Fruit fly (Drosophila melanogaster) whole organism, embryonic: ENCODE results near the gene Obp99b.

Experiments used
- Awh ChIP-seq: fragments of 200-800 bp; sonication (Bioruptor generic); IDR thresholded peaks from 2 replicates; pipeline ENCODE4, ENCODE4 v1.3.6; 2022; ENCODE audit warnings: missing biosample characterization, missing genetic modification characterization
- CG10959 ChIP-seq: fragments of 200-800 bp; sonication (Bioruptor generic); IDR thresholded peaks from 2 replicates; pipeline ENCODE4 v1.3.6; 2022; ENCODE audit warnings: missing biosample characterization, missing genetic modification characterization
- CG11560 ChIP-seq: fragments of 200-800 bp; sonication (Bioruptor generic); IDR thresholded peaks from 3 replicates; pipeline ENCODE4 v1.3.6; 2022; ENCODE audit warnings: missing biosample characterization, missing genetic modification characterization
- CG11696 ChIP-seq: fragments of 200-800 bp; sonication (Bioruptor generic); IDR thresholded peaks from 2 replicates; pipeline ENCODE4 v1.3.6; 2022; ENCODE audit warnings: missing biosample characterization, missing genetic modification characterization
- CG13624 ChIP-seq: fragments of 200-800 bp; sonication (Bioruptor generic); optimal IDR thresholded peaks from 2 replicates; lab custom pipeline; 2016; ENCODE audit warnings: missing biosample characterization, missing genetic modification characterization
- CG14014 ChIP-seq: fragments of 200-800 bp; sonication (Bioruptor generic); IDR thresholded peaks from 2 replicates; pipeline ENCODE4 v1.3.6; 2022; ENCODE audit warnings: missing biosample characterization, missing genetic modification characterization
- CG14667 ChIP-seq: fragments of 200-800 bp; sonication (Bioruptor generic); IDR thresholded peaks from 2 replicates; pipeline ENCODE4 v1.3.6; 2022; ENCODE audit warnings: missing biosample characterization, missing genetic modification characterization
- CG18262 ChIP-seq: fragments of 200-800 bp; optimal IDR thresholded peaks from 3 replicates; lab custom pipeline; 2019; ENCODE audit warnings: missing biosample characterization, mild to moderate bottlenecking, missing genetic modification characterization, moderate library complexity
- CG30020 ChIP-seq: fragments of 200-800 bp; optimal IDR thresholded peaks from 2 replicates; lab custom pipeline; 2019; ENCODE audit warnings: missing biosample characterization, mild to moderate bottlenecking, missing genetic modification characterization, moderate library complexity
- CG4360 ChIP-seq: fragments of 200-800 bp; sonication (Bioruptor generic); IDR thresholded peaks from 2 replicates; pipeline ENCODE4 v1.3.6; 2022; ENCODE audit warnings: missing biosample characterization, missing genetic modification characterization
- CG6254 ChIP-seq: fragments of 200-800 bp; sonication (Bioruptor generic); optimal IDR thresholded peaks from 3 replicates; lab custom pipeline; 2017; ENCODE audit warnings: mild to moderate bottlenecking, missing biosample characterization, missing genetic modification reagents, missing genetic modification characterization
- CG9609 ChIP-seq: fragments of 200-800 bp; sonication (Bioruptor generic); optimal IDR thresholded peaks from 3 replicates; lab custom pipeline; 2016; ENCODE audit warnings: missing biosample characterization, missing genetic modification characterization
- CrebB ChIP-seq: fragments of 200-800 bp; sonication (Bioruptor generic); optimal IDR thresholded peaks from 3 replicates; lab custom pipeline; 2018; ENCODE audit warnings: missing biosample characterization, mild to moderate bottlenecking, missing genetic modification characterization
- Dip2 ChIP-seq: fragments of 200-800 bp; sonication (Bioruptor generic); IDR thresholded peaks from 2 replicates; pipeline ENCODE4 v1.3.6; 2022; ENCODE audit warnings: missing biosample characterization, missing genetic modification characterization
- Elba2 ChIP-seq: fragments of 200-800 bp; sonication (Bioruptor generic); optimal IDR thresholded peaks from 3 replicates; lab custom pipeline; 2016; ENCODE audit warnings: missing biosample characterization, missing genetic modification characterization
- Fer1 ChIP-seq: fragments of 200-800 bp; sonication (Bioruptor generic); optimal IDR thresholded peaks from 2 replicates; lab custom pipeline; 2017; ENCODE audit warnings: missing biosample characterization, mild to moderate bottlenecking, missing genetic modification characterization
- HmgZ ChIP-seq: fragments of 200-800 bp; sonication (Bioruptor generic); optimal IDR thresholded peaks from 2 replicates; lab custom pipeline; 2018; ENCODE audit warnings: missing biosample characterization, mild to moderate bottlenecking, missing genetic modification characterization
- Hmr ChIP-seq: fragments of 200-800 bp; sonication (Bioruptor generic); optimal IDR thresholded peaks from 3 replicates; lab custom pipeline; 2017; ENCODE audit warnings: mild to moderate bottlenecking, missing biosample characterization, missing genetic modification reagents, missing genetic modification characterization
- Lim3 ChIP-seq: fragments of 200-800 bp; sonication (Bioruptor generic); IDR thresholded peaks from 2 replicates; pipeline ENCODE4 v1.3.6; 2022; ENCODE audit warnings: missing biosample characterization, missing genetic modification characterization
- MBD-R2 ChIP-seq: fragments of 200-800 bp; sonication (Bioruptor generic); IDR thresholded peaks from 2 replicates; pipeline ENCODE4 v1.3.6; 2022; ENCODE audit warnings: missing biosample characterization, missing genetic modification characterization
- NC2α ChIP-seq: fragments of 200-800 bp; sonication (Bioruptor generic); optimal IDR thresholded peaks from 2 replicates; lab custom pipeline; 2016; ENCODE audit warnings: missing biosample characterization, missing genetic modification characterization
- NFAT ChIP-seq: fragments of 200-800 bp; sonication (Bioruptor generic); IDR thresholded peaks from 2 replicates; pipeline ENCODE4 v1.3.6; 2022; ENCODE audit warnings: missing biosample characterization, missing genetic modification characterization
- NfI ChIP-seq: fragments of 200-800 bp; sonication (Bioruptor generic); optimal IDR thresholded peaks from 3 replicates; lab custom pipeline; 2018; ENCODE audit warnings: missing biosample characterization, mild to moderate bottlenecking, missing genetic modification characterization, moderate library complexity
- Oaz ChIP-seq: fragments of 200-800 bp; sonication (Bioruptor generic); IDR thresholded peaks from 2 replicates; pipeline ENCODE4 v1.3.6; 2022; ENCODE audit warnings: missing biosample characterization, missing genetic modification characterization
- Rfx ChIP-seq: fragments of 200-800 bp; sonication (Bioruptor generic); IDR thresholded peaks from 2 replicates; pipeline ENCODE4 v1.3.6; 2022; ENCODE audit warnings: missing biosample characterization, missing genetic modification characterization
- Sox100B ChIP-seq: fragments of 200-800 bp; sonication (Bioruptor generic); optimal IDR thresholded peaks from 3 replicates; lab custom pipeline; 2018; ENCODE audit warnings: missing biosample characterization, mild to moderate bottlenecking, missing genetic modification characterization
- Sry-β ChIP-seq: fragments of 200-800 bp; sonication (Bioruptor generic); optimal IDR thresholded peaks from 2 replicates; lab custom pipeline; 2018; ENCODE audit warnings: missing biosample characterization, mild to moderate bottlenecking, missing genetic modification characterization, moderate library complexity
- Sry-δ ChIP-seq: fragments of 200-800 bp; sonication (Bioruptor generic); optimal IDR thresholded peaks from 2 replicates; lab custom pipeline; 2016; ENCODE audit warnings: missing biosample characterization, missing genetic modification characterization
- Ssrp ChIP-seq: fragments of 200-800 bp; sonication (Bioruptor generic); optimal IDR thresholded peaks from 2 replicates; lab custom pipeline; 2018; ENCODE audit warnings: missing biosample characterization, mild to moderate bottlenecking, missing genetic modification characterization, moderate library complexity
- ase ChIP-seq: fragments of 200-800 bp; sonication (Bioruptor generic); IDR thresholded peaks from 3 replicates; pipeline ENCODE4 v1.3.6; 2022; ENCODE audit warnings: missing biosample characterization, missing genetic modification characterization
- ato ChIP-seq: fragments of 200-800 bp; sonication (Bioruptor generic); IDR thresholded peaks from 2 replicates; pipeline ENCODE4 v1.3.6; 2022; ENCODE audit warnings: missing biosample characterization, missing genetic modification characterization; ENCODE audit not compliant: partially characterized antibody
- bcd ChIP-seq: fragments of 200-800 bp; sonication (Bioruptor generic); optimal IDR thresholded peaks from 2 replicates; lab custom pipeline; 2017; ENCODE audit warnings: missing biosample characterization, mild to moderate bottlenecking, missing genetic modification characterization
- btn ChIP-seq: fragments of 200-800 bp; sonication (Bioruptor generic); optimal IDR thresholded peaks from 2 replicates; lab custom pipeline; 2016; ENCODE audit warnings: missing biosample characterization, missing genetic modification characterization
- chm ChIP-seq: fragments of 200-800 bp; sonication (Bioruptor generic); IDR thresholded peaks from 2 replicates; pipeline ENCODE4 v1.3.6; 2022; ENCODE audit warnings: missing biosample characterization, missing genetic modification characterization
- crc ChIP-seq: fragments of 200-800 bp; sonication (Bioruptor generic); optimal IDR thresholded peaks from 2 replicates; lab custom pipeline; 2016; ENCODE audit warnings: missing biosample characterization, missing genetic modification characterization
- da ChIP-seq: fragments of 200-800 bp; sonication (Bioruptor generic); optimal IDR thresholded peaks from 2 replicates; lab custom pipeline; 2016; ENCODE audit warnings: missing biosample characterization, missing genetic modification characterization
- dysf ChIP-seq: fragments of 200-800 bp; sonication (Bioruptor generic); IDR thresholded peaks from 3 replicates; pipeline ENCODE4 v1.3.6; 2022; ENCODE audit warnings: missing biosample characterization, missing genetic modification characterization
- eve ChIP-seq, 2 experiments: fragments of >200 bp; optimal IDR thresholded peaks; 2 replicates each; lab custom pipeline; 2017; ENCODE audit warnings: missing biosample characterization in 2 of 2, missing genetic modification characterization in 2 of 2
- gsb ChIP-seq: fragments of 200-800 bp; sonication (Bioruptor generic); IDR thresholded peaks from 2 replicates; pipeline ENCODE4 v1.3.6; 2022; ENCODE audit warnings: missing biosample characterization, missing genetic modification characterization
- h ChIP-seq: fragments of >200 bp; optimal IDR thresholded peaks from 2 replicates; lab custom pipeline; 2017
- hb ChIP-seq: fragments of 200-800 bp; sonication (Bioruptor generic); IDR thresholded peaks from 3 replicates; pipeline ENCODE4 v1.3.6; 2022; ENCODE audit warnings: missing biosample characterization, missing genetic modification characterization; ENCODE audit not compliant: partially characterized antibody
- knrl ChIP-seq: fragments of 200-800 bp; sonication (Bioruptor generic); IDR thresholded peaks from 3 replicates; pipeline ENCODE4 v1.3.6; 2022; ENCODE audit warnings: missing biosample characterization, missing genetic modification characterization; ENCODE audit not compliant: partially characterized antibody
- lov ChIP-seq, 2 experiments: fragments of 200-800 bp in 1 of 2; fragments of >200 bp in 1 of 2; sonication (Bioruptor generic) in 1 of 2; IDR thresholded peaks in 1 of 2; optimal IDR thresholded peaks in 1 of 2; 2 replicates in 1 of 2; 3 replicates in 1 of 2; pipeline versions ENCODE4 v1.3.6 to Lab custom; 2017 to 2022; ENCODE audit warnings: missing biosample characterization in 1 of 2, missing genetic modification characterization in 1 of 2
- pho ChIP-seq: fragments of 200-800 bp; sonication (Bioruptor generic); optimal IDR thresholded peaks from 2 replicates; lab custom pipeline; 2016; ENCODE audit warnings: missing biosample characterization, missing genetic modification characterization
- pum ChIP-seq: fragments of 200-800 bp; sonication (Bioruptor generic); optimal IDR thresholded peaks from 2 replicates; lab custom pipeline; 2016; ENCODE audit warnings: missing biosample characterization, missing genetic modification characterization
- sc ChIP-seq, 3 experiments: fragments of >200 bp in 2 of 3; fragments of 200-800 bp in 1 of 3; sonication (Bioruptor generic) in 1 of 3; optimal IDR thresholded peaks; 2 replicates in 2 of 3; 3 replicates in 1 of 3; lab custom pipeline; 2017; ENCODE audit warnings: mild to moderate bottlenecking in 1 of 3, missing biosample characterization in 1 of 3, missing genetic modification characterization in 1 of 3, missing genetic modification reagents in 1 of 3
- sens ChIP-seq: fragments of 200-800 bp; sonication (Bioruptor generic); peaks from one replicate; lab custom pipeline; 2016; ENCODE audit warnings: missing biosample characterization, missing genetic modification characterization
- shn ChIP-seq: fragments of 200-800 bp; sonication (Bioruptor generic); optimal IDR thresholded peaks from 3 replicates; lab custom pipeline; 2016; ENCODE audit warnings: missing biosample characterization, missing genetic modification characterization
- slp2 ChIP-seq: fragments of 200-800 bp; sonication (Bioruptor generic); optimal IDR thresholded peaks from 2 replicates; lab custom pipeline; 2016; ENCODE audit warnings: missing biosample characterization, missing genetic modification characterization
- sna ChIP-seq: fragments of 200-800 bp; sonication (Bioruptor generic); IDR thresholded peaks from 2 replicates; pipeline ENCODE4 v1.3.6; 2022; ENCODE audit warnings: missing biosample characterization, missing genetic modification characterization; ENCODE audit not compliant: partially characterized antibody
- tio ChIP-seq: fragments of 200-800 bp; sonication (Bioruptor generic); optimal IDR thresholded peaks from 2 replicates; lab custom pipeline; 2017; ENCODE audit warnings: missing biosample characterization, missing genetic modification characterization, inconsistent platforms
- twi ChIP-seq: fragments of 200-800 bp; optimal IDR thresholded peaks from 2 replicates; lab custom pipeline; 2019; ENCODE audit warnings: missing biosample characterization, mild to moderate bottlenecking, missing genetic modification characterization, moderate library complexity

Gene Obp99b

dm6 chr3R:29763154-29763553 is 46.5 kb upstream of the Obp99b start (continued):
- TF ChIP-seq gsb (GFP tag; lab: Robert Waterston, UW) = no peak
- no peak for TF ChIP-seq Elba2 (GFP tag; lab: Kevin White, UChicago)
- TF ChIP-seq bcd = peak; percentile 20
- peak; percentile 16 for TF ChIP-seq NfI
- no peak for TF ChIP-seq Sry-δ (GFP tag; lab: Kevin White, UChicago)
- peak; percentile 4 for TF ChIP-seq slp2 (GFP tag; lab: Kevin White, UChicago)
- no peak for TF ChIP-seq hb (GFP tag; lab: Robert Waterston, UW)
- TF ChIP-seq Awh (GFP tag; lab: Robert Waterston, UW) = no peak
- TF ChIP-seq Lim3 (GFP tag; lab: Robert Waterston, UW) = no peak
- TF ChIP-seq sens = peak; percentile 88
- TF ChIP-seq tio (GFP tag; lab: Kevin White, UChicago) = peak; percentile 31
- peak; percentile 6 for TF ChIP-seq pum (GFP tag; lab: Kevin White, UChicago)
- no peak for TF ChIP-seq sna
- no peak for TF ChIP-seq knrl (GFP tag; lab: Robert Waterston, UW)
- TF ChIP-seq CG11696 (GFP tag; lab: Robert Waterston, UW) = no peak
- no peak for TF ChIP-seq Hmr (GFP tag; lab: Kevin White, UChicago)
- TF ChIP-seq MBD-R2 = no peak
- TF ChIP-seq CG4360 (GFP tag; lab: Robert Waterston, UW) = no peak
- no peak for TF ChIP-seq CG30020
- no peak for TF ChIP-seq Fer1
- no peak for TF ChIP-seq CrebB (tag; lab: Kevin White, UChicago)
- TF ChIP-seq Sox100B (GFP tag; lab: Kevin White, UChicago) = no peak
- no peak for TF ChIP-seq pho (GFP tag; lab: Kevin White, UChicago)
- TF ChIP-seq Sry-β (GFP tag; lab: Kevin White, UChicago) = no peak
- no peak for TF ChIP-seq NC2α (GFP tag; lab: Kevin White, UChicago)
- TF ChIP-seq h = no peak
- TF ChIP-seq ase = no peak
- no peak for TF ChIP-seq btn (GFP tag; lab: Kevin White, UChicago)
- no peak for TF ChIP-seq sc (optimal IDR thresholded peaks at IDR 0.05; lab: Kevin White, UChicago)
- TF ChIP-seq sc (GFP tag; optimal IDR thresholded peaks at IDR 0.05; lab: Kevin White, UChicago) = peak; percentile 2
- TF ChIP-seq CG6254 = no peak
- TF ChIP-seq CG10959 (GFP tag; lab: Robert Waterston, UW) = no peak
- TF ChIP-seq CG11560 (tag; lab: Robert Waterston, UW) = no peak
- no peak for TF ChIP-seq Dip2
- TF ChIP-seq twi = no peak
- TF ChIP-seq lov (optimal IDR thresholded peaks at IDR 0.05; lab: Kevin White, UChicago) = no peak
- no peak for TF ChIP-seq lov (GFP tag; IDR thresholded peaks at IDR 0.05; lab: Robert Waterston, UW)
- no peak for TF ChIP-seq eve (GFP tag; optimal IDR thresholded peaks at IDR 0.05; lab: Kevin White, UChicago)
- peak; percentile 47; the same call in 2 of the 3 replicates for TF ChIP-seq dysf (GFP tag; lab: Robert Waterston, UW)
- peak; percentile 30; the same call in 1 of the 2 replicates for TF ChIP-seq CG14014 (GFP tag; lab: Robert Waterston, UW)
- 0 out of 2 replicates have a peak, but pooled peaks have one; percentile 15 for TF ChIP-seq Oaz (GFP tag; lab: Robert Waterston, UW)
- peak; percentile 7 for TF ChIP-seq CG18262 (tag; lab: Kevin White, UChicago)
- TF ChIP-seq da = no peak
- no peak for TF ChIP-seq shn (GFP tag; lab: Kevin White, UChicago)
- peak; percentile 8 for TF ChIP-seq Ssrp (tag; lab: Kevin White, UChicago)
- peak; percentile 32 for TF ChIP-seq CG9609 (GFP tag; lab: Kevin White, UChicago)
- TF ChIP-seq CG13624 (GFP tag; lab: Kevin White, UChicago) = no peak
- no peak for TF ChIP-seq NFAT
- no peak for TF ChIP-seq chm (GFP tag; lab: Robert Waterston, UW)
- TF ChIP-seq Rfx (GFP tag; lab: Robert Waterston, UW) = peak; percentile 32; the same call in 1 of the 2 replicates
- no peak for TF ChIP-seq CG14667
- TF ChIP-seq HmgZ (tag; lab: Kevin White, UChicago) = no peak
- TF ChIP-seq ato (GFP tag; lab: Robert Waterston, UW) = no peak
- no peak for TF ChIP-seq crc (GFP tag; lab: Kevin White, UChicago)
